Fruit fly (Drosophila melanogaster): ENCODE measurements around the gene Tsp5D.

The Tsp5D gene

DNA sequence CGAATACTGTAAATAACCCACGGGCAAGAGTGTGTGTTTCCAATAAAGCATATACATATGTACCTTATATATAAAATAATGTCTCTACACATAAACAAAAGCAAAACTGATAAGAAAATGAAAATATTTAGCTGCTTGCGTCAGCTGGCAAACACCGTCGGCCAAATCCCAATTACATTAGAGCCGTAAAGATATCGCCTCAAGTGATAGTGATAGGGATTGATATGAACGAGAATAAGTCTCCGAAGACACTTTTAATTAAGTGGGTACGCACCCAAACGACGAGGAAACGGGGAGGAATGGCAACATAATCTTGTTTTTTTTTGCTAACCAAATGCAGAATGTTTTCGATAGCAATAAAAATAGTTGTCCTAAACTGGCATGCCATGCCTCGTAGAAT lies 10.1 kb downstream of the Tsp5D start:
- no peak for TF ChIP-seq ey (GFP tag; optimal IDR thresholded peaks at IDR 0.05)
- no peak for TF ChIP-seq usp (GFP tag; optimal IDR thresholded peaks at IDR 0.05)
- no peak for TF ChIP-seq Hr83 (GFP tag; optimal IDR thresholded peaks at IDR 0.05; ENCODE audit: poor library complexity, severe bottlenecking)
- no peak for TF ChIP-seq fru (GFP tag; optimal IDR thresholded peaks at IDR 0.05)
- no peak for TF ChIP-seq br (GFP tag; optimal IDR thresholded peaks at IDR 0.05)

DNA sequence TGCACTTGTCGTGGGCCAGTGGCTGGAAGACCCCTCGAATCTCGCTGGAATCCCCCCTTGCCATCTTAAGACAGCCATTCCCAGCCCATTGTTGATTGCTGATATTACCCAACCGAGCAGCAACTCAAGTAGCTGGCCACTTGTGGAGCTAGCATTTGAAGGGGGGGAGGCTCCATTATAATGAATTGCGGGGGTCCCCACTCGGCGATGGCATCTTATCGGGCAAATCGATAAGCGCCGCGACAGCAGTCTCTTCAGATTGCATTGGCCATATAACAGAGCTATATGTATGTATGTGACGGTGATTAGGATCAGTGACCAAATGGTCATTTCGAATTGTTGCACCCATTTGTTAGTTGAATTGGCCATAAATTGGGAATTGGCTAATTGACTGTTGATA lies 12.5 kb downstream of the Tsp5D start:
- TF ChIP-seq Rel (GFP tag; optimal IDR thresholded peaks at IDR 0.05): no peak
- peak; percentile 100 for TF ChIP-seq Rel (tag; optimal IDR thresholded peaks at IDR 0.05)
- peak; percentile 38 for TF ChIP-seq h (GFP tag; optimal IDR thresholded peaks at IDR 0.05)
- no peak for TF ChIP-seq Abd-B (GFP tag; optimal IDR thresholded peaks at IDR 0.05)
- no peak for TF ChIP-seq Myc (optimal IDR thresholded peaks at IDR 0.05)

DNA sequence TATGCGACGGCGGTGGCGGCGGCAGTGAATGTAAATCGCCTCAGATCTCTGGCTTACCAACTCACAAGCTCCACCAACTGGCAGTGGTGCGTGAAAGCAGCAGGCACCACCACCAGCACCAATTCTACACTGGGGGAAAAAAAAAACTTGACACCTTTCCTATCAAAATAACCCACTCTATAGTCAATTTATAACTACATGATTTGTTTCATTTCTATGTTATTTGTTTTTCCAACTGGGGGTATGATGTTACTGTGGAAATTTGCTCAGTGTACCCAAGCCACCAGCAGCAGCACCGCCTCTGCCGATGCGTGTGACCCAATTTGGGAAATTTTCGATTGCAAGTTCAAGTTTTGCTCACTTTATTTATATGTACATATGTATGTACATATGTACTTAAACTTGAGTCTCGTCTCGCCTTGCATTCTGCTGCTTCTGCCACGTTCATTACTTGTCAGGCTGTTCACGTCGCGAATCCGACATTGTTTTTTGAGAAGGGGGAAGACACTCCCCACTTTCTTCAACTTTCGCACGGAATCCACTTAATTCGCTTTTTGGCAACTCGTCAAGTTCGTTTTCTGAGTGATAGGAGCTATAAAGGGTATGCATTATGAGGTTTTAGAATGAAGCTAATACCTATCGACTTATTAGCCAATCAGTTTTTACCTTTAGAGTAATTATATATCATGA lies 15.4 kb downstream of the Tsp5D start:
- TF ChIP-seq dmrt93B (GFP tag; optimal IDR thresholded peaks at IDR 0.05) (peak; percentile 20), brk (GFP tag; optimal IDR thresholded peaks at IDR 0.05) (no peak), jim (GFP tag; optimal IDR thresholded peaks at IDR 0.05) (no peak), dsf (GFP tag; optimal IDR thresholded peaks at IDR 0.05; ENCODE audit: borderline replicate concordance) (no peak), psq (GFP tag; optimal IDR thresholded peaks at IDR 0.05) (peak; percentile 1), HLH106 (tag; optimal IDR thresholded peaks at IDR 0.05) (peak; percentile 5), br (GFP tag; optimal IDR thresholded peaks at IDR 0.05) (peak; percentile 47), Sp1 (GFP tag; optimal IDR thresholded peaks at IDR 0.05) (peak; percentile 1), ey (GFP tag; optimal IDR thresholded peaks at IDR 0.05) (peak; percentile 49), sv (GFP tag; optimal IDR thresholded peaks at IDR 0.05) (no peak), h (GFP tag; optimal IDR thresholded peaks at IDR 0.05) (peak; percentile 62), woc (GFP tag; optimal IDR thresholded peaks at IDR 0.05) (no peak), rgr (GFP tag; optimal IDR thresholded peaks at IDR 0.05) (peak; percentile 52), foxo (GFP tag; optimal IDR thresholded peaks at IDR 0.05) (peak in 1 of 2 experiments; percentile 63), sage (GFP tag; optimal IDR thresholded peaks at IDR 0.05) (no peak), tai (GFP tag; optimal IDR thresholded peaks at IDR 0.05) (no peak), dl (GFP tag; optimal IDR thresholded peaks at IDR 0.05; ENCODE audit: insufficient read depth in 1 of 2, partially characterized antibody in 2 of 2) (no peak), Abd-B (GFP tag; optimal IDR thresholded peaks at IDR 0.05) (no peak), CG9705 (GFP tag; optimal IDR thresholded peaks at IDR 0.05) (no peak), OdsH (GFP tag; optimal IDR thresholded peaks at IDR 0.05) (peak; percentile 18), fru (GFP tag; optimal IDR thresholded peaks at IDR 0.05) (peak; percentile 71), CG32264 (GFP tag; optimal IDR thresholded peaks at IDR 0.05) (no peak), Hnf4 (GFP tag; optimal IDR thresholded peaks at IDR 0.05) (no peak)

DNA sequence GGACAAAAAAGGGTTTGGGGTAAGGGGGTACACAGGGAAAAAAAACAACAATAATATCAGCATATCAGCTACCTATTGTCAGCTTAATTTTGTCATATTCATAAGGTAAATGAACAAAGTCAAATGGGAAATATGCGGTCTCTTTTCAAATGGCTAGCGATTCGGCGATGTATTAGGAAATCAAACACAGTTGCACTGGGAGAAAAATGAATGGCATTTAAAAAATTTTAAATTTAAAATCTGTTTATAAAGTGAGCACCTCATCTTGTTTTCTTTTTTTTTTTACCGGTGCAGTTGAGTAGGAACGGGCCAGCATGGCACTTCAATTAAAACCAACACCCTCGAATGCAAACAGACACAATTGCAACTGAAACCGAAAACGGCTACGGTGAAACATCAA lies 20.6 kb downstream of the Tsp5D start:
- TF ChIP-seq h (GFP tag; optimal IDR thresholded peaks at IDR 0.05): no peak
- no peak for TF ChIP-seq usp (GFP tag; optimal IDR thresholded peaks at IDR 0.05)
- TF ChIP-seq rgr (GFP tag; optimal IDR thresholded peaks at IDR 0.05): no peak
- TF ChIP-seq Rel (GFP tag; optimal IDR thresholded peaks at IDR 0.05): no peak
- no peak for TF ChIP-seq Rel (tag; optimal IDR thresholded peaks at IDR 0.05)
- no peak for TF ChIP-seq OdsH (GFP tag; optimal IDR thresholded peaks at IDR 0.05)
- TF ChIP-seq pan (optimal IDR thresholded peaks at IDR 0.05): no peak
- no peak for TF ChIP-seq N (GFP tag; optimal IDR thresholded peaks at IDR 0.05)
- TF ChIP-seq Mio (GFP tag; optimal IDR thresholded peaks at IDR 0.05): no peak

DNA sequence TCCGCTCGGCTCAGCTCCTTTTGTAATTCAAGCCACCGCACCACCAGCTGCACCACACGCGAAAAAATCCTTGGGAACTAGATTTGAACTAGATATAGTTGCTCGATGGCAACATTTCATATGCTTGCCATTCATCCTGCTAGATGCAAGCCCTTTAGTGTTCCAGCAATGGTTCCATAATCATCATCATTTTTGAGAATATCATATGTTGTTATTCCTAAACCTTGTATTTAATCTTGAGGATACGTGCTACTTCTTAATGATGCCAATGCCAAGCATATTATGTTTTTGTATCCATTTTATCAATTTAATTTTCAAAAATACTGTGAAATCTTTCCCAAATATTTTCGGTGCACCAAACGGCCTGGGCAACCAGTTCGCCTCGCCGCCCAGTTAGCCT lies 21.8 kb downstream of the Tsp5D start:
- TF ChIP-seq psq (GFP tag; optimal IDR thresholded peaks at IDR 0.05): no peak
- TF ChIP-seq CG32264 (GFP tag; optimal IDR thresholded peaks at IDR 0.05): no peak
- no peak for TF ChIP-seq Myc (optimal IDR thresholded peaks at IDR 0.05)
- TF ChIP-seq ey (GFP tag; optimal IDR thresholded peaks at IDR 0.05): no peak
- TF ChIP-seq tai (GFP tag; optimal IDR thresholded peaks at IDR 0.05): no peak
- no peak for TF ChIP-seq Hr83 (GFP tag; optimal IDR thresholded peaks at IDR 0.05; ENCODE audit: poor library complexity, severe bottlenecking)
- no peak for TF ChIP-seq foxo (GFP tag; optimal IDR thresholded peaks at IDR 0.05)
- TF ChIP-seq dl (GFP tag; optimal IDR thresholded peaks at IDR 0.05; ENCODE audit: insufficient read depth in 1 of 2, partially characterized antibody in 2 of 2): no peak
- no peak for TF ChIP-seq HLH106 (tag; optimal IDR thresholded peaks at IDR 0.05)
- TF ChIP-seq Dfd (GFP tag; optimal IDR thresholded peaks at IDR 0.05): no peak
- TF ChIP-seq fru (GFP tag; optimal IDR thresholded peaks at IDR 0.05): no peak
- no peak for TF ChIP-seq Jra (GFP tag; optimal IDR thresholded peaks at IDR 0.05)
- no peak for TF ChIP-seq lola (GFP tag; optimal IDR thresholded peaks at IDR 0.05)
- no peak for TF ChIP-seq pan (optimal IDR thresholded peaks at IDR 0.05)

Data from whole organism, wandering third instar larva.